Worm (Caenorhabditis elegans): ENCODE measurements around the gene cas-1.

The cas-1 gene

DNA sequence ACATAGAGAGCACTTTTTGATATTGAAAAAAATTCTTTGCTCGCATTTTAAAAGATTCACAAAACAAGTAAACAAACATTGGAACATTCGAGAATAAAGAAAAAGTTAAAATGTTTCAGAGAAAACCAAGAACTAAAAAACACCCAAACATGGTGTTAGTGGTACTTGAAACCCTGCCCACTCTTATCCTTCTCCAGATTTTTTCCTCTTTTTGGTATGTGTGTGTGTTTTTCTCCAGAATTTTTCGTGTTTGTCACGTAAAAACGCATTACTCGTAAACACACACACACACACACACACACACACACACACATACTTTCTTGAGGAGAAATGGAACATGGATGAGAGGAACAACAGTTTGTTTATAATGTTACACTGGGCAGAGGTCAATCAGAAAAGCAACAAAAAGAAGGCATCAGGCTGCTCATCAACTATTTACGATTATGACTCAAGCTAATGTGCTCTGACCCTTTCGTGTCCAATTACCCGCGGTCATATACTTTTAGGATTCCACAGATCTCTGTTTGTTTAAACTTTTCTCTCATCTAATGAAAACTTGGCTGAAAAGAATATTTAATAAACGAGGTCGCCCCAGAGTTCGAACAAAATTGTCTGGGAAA is 41.2 kb downstream of the cas-1 start:
- TF ChIP-seq lin-14 (GFP tag; optimal IDR thresholded peaks at IDR 0.05) (peak; percentile 22), mab-9 (GFP tag; IDR thresholded peaks at IDR 0.05) (no peak)

DNA sequence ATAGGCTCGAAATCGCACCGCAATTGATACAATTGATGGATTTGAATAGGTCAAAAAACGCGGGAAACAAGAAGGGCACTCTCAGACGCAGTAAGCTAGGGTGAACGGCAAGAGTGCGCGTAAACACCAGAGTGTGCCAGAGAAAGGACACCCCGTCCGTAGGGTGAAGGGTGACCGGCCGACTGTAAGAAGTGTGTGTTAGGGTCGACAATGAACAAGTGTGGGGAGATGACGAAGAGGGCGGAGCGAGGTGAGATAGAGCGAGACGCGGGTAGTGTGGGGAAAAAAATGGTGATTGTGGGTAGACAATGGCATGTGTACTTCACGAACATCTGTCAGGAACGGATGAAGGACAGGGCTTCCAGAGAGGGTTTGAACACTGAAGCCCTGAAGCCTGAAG is 42.5 kb downstream of the cas-1 start:
- no peak for TF ChIP-seq efl-1 (optimal IDR thresholded peaks at IDR 0.05)
- peak in 1 of 2 experiments; percentile 43 for TF ChIP-seq efl-1 (GFP tag; optimal IDR thresholded peaks at IDR 0.05 in 1 of 2)
- TF ChIP-seq C16A3.4 (tag; optimal IDR thresholded peaks at IDR 0.05), result no peak
- TF ChIP-seq ces-1 (GFP tag; optimal IDR thresholded peaks at IDR 0.05), result no peak
- TF ChIP-seq nhr-85 (tag), result peak; percentile 34
- no peak for TF ChIP-seq ceh-88 (GFP tag; IDR thresholded peaks at IDR 0.05)

ce11 chrX:16770398-16770797 is 43.1 kb downstream of the cas-1 start, which contains the start of gene mct-6:
mct-6 (minus strand) TSS chrX:16770498.
- TF ChIP-seq nhr-84 (tag; optimal IDR thresholded peaks at IDR 0.05), result no peak
- peak; percentile 83 for TF ChIP-seq nhr-85 (tag)
- TF ChIP-seq efl-1 (optimal IDR thresholded peaks at IDR 0.05), result no peak
- peak in 1 of 2 experiments; percentile 54 for TF ChIP-seq efl-1 (GFP tag; optimal IDR thresholded peaks at IDR 0.05 in 1 of 2)
- no peak for TF ChIP-seq ceh-88 (GFP tag; IDR thresholded peaks at IDR 0.05)
- no peak for TF ChIP-seq nhr-90 (tag; optimal IDR thresholded peaks at IDR 0.05; ENCODE audit: poor library complexity)
- TF ChIP-seq lin-14 (GFP tag; optimal IDR thresholded peaks at IDR 0.05), result peak; percentile 6
- no peak for TF ChIP-seq nhr-77 (tag; optimal IDR thresholded peaks at IDR 0.05)
- TF ChIP-seq nhr-71 (tag; optimal IDR thresholded peaks at IDR 0.05), result no peak
- TF ChIP-seq nhr-11 (tag; optimal IDR thresholded peaks at IDR 0.05), result no peak
- no peak for TF ChIP-seq ceh-63 (GFP tag; optimal IDR thresholded peaks at IDR 0.05)
- TF ChIP-seq ces-1 (GFP tag; optimal IDR thresholded peaks at IDR 0.05), result no peak
- TF ChIP-seq efl-3 (GFP tag; optimal IDR thresholded peaks at IDR 0.05), result no peak

DNA sequence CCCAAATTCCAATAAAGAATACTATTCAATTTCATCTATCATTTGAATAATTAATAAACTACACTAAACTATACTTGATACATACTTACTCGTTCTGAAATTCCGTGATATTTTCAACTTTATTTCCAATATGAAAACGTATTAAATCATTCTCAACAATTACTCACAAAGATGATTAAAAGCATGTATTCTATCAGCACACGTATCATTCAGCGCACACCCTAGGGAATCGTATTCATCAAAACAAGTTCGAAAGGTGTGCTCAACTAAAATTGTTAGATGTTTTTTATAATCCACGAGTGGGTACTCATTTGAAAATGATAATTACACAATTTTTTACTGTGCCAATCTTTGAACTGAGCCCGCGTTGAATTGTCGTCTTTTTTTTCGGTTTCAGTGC is 50.9 kb downstream of the cas-1 start, which contains the start of gene C10E2.1:
Gene C10E2.1 (plus strand): TSS at position 301 of the 400 bp plus-strand sequence.
- TF ChIP-seq efl-1 (optimal IDR thresholded peaks at IDR 0.05) (no peak), efl-1 (GFP tag; optimal IDR thresholded peaks at IDR 0.05 in 1 of 2) (peak in 1 of 2 experiments; percentile 6), xbp-1 (tag; optimal IDR thresholded peaks at IDR 0.05) (no peak)
